Fruit fly (Drosophila melanogaster): ENCODE data around the gene CG11454.

DNA sequence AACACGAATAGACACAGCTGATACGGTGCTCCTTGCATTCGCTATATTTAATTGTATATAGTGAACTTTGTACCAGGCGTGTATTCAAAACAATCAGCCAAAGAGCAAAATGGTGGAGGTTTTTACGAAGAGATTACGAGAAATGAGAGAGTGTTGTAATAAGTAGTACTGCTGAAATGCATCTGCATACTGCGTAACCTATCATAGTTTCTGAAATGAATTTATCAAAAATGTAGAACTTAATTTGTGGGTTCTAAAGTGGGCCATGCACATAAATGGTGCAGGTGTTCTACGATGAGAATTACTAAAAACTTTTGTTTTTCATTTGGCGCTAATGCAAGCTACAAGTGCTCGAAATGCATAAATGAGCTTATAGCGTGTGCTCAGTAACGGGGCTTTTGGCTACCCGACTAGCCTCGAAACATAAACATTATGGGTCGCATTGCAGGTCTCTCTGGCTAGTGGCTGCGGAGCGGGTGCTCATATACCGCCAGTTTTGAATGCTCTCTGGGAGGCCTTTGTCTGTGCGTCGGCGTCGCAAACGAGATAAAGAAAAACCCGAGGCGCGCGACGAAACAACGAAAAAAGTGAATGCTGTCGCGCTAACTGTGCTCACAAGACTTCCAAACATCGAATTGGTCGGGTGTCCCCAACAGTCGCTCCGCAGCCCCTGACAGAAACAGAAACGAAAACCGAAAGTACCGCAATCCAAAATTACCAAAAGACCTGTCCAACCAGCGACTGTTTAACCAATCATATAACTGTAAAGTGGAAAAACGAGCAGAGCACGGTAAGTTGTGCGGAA, 11.5 kb upstream of the CG11454 start, which contains the start of gene Gs1:
- TF ChIP-seq EcR (GFP tag; optimal IDR thresholded peaks at IDR 0.05) (no peak), psq (optimal IDR thresholded peaks at IDR 0.05) (no peak)
